Worm (Caenorhabditis elegans) whole organism, early embryonic: Measurements from ENCODE around the gene srw-12.
"Not testable (repeated sequence)": the region's sequence is repeated elsewhere in the genome, so short reads cannot be mapped to it uniquely, and the experiment has no call there.

ENCODE experiments used
- B0310.2 ChIP-seq: sonication (generic microtip); optimal IDR thresholded peaks from 2 replicates; lab custom pipeline; 2016; ENCODE audit warnings: mild to moderate bottlenecking, missing genetic modification characterization, missing compliant biosample characterization
- F13C5.2 ChIP-seq: sonication (generic microtip); optimal IDR thresholded peaks from 2 replicates; lab custom pipeline; 2017; ENCODE audit warnings: mild to moderate bottlenecking, missing genetic modification characterization, inconsistent platforms, missing compliant biosample characterization
- aly-1 ChIP-seq: sonication (generic microtip); optimal IDR thresholded peaks from 2 replicates; lab custom pipeline; 2016; ENCODE audit warnings: missing genetic modification characterization, missing compliant biosample characterization
- ama-1 ChIP-seq: fragments of 150-350 bp; optimal IDR thresholded peaks from 2 replicates; lab custom pipeline; 2014
- ceh-13 ChIP-seq: fragments of 200-800 bp; sonication (Bioruptor generic); optimal IDR thresholded peaks from 2 replicates; lab custom pipeline; 2018; ENCODE audit warnings: mild to moderate bottlenecking, missing genetic modification characterization, missing compliant biosample characterization
- ceh-36 ChIP-seq: sonication (generic microtip); optimal IDR thresholded peaks from 2 replicates; lab custom pipeline; 2016; ENCODE audit warnings: missing genetic modification characterization, inconsistent platforms, missing compliant biosample characterization
- ets-7 ChIP-seq: sonication (generic microtip); optimal IDR thresholded peaks from 2 replicates; lab custom pipeline; 2016; ENCODE audit warnings: missing genotype, missing genetic modification characterization, missing compliant biosample characterization
- flt-1 ChIP-seq: fragments of 200-800 bp; sonication (Bioruptor generic); IDR thresholded peaks from 2 replicates; pipeline ENCODE4 v1.3.6; 2022; ENCODE audit warnings: missing genetic modification characterization, missing compliant biosample characterization
- hmbx-1 ChIP-seq: sonication (generic microtip); optimal IDR thresholded peaks from 2 replicates; lab custom pipeline; 2016; ENCODE audit warnings: mild to moderate bottlenecking, missing genetic modification characterization, missing compliant biosample characterization
- hmg-4 ChIP-seq: fragments of 200-800 bp; sonication (Bioruptor generic); optimal IDR thresholded peaks from 2 replicates; lab custom pipeline; 2018; ENCODE audit warnings: mild to moderate bottlenecking, missing genetic modification characterization, missing compliant biosample characterization
- hnd-1 ChIP-seq: sonication (generic microtip); optimal IDR thresholded peaks from 2 replicates; lab custom pipeline; 2016; ENCODE audit warnings: missing genetic modification characterization, missing compliant biosample characterization
- pes-1 ChIP-seq: fragments of 200-800 bp; sonication (Bioruptor generic); IDR thresholded peaks from 2 replicates; pipeline ENCODE4 v1.3.6; 2022; ENCODE audit warnings: missing genetic modification reagents, missing genetic modification characterization, missing compliant biosample characterization
- scrt-1 ChIP-seq: fragments of 200-800 bp; sonication (Bioruptor generic); IDR thresholded peaks from 2 replicates; pipeline ENCODE4 v1.3.6; 2022; ENCODE audit warnings: missing genetic modification characterization, missing compliant biosample characterization
- sea-1 ChIP-seq: fragments of 200-800 bp; sonication (Bioruptor generic); conservative IDR thresholded peaks from 2 replicates; pipeline ENCODE4 v1.3.6; 2022; ENCODE audit warnings: missing genetic modification characterization, missing compliant biosample characterization
- tbx-11 ChIP-seq: fragments of 200-800 bp; sonication (Bioruptor generic); IDR thresholded peaks from 2 replicates; pipeline ENCODE4 v1.3.6; 2022; ENCODE audit warnings: missing genetic modification characterization, missing compliant biosample characterization
- tbx-37 ChIP-seq: fragments of 200-800 bp; sonication (Bioruptor generic); conservative IDR thresholded peaks from 2 replicates; pipeline ENCODE4 v1.3.6; 2022; ENCODE audit warnings: missing genetic modification reagents, missing genetic modification characterization, missing compliant biosample characterization
- tra-4 ChIP-seq: sonication (generic microtip); optimal IDR thresholded peaks from 2 replicates; lab custom pipeline; 2017; ENCODE audit warnings: missing genetic modification characterization, missing compliant biosample characterization

srw-12 gene

DNA sequence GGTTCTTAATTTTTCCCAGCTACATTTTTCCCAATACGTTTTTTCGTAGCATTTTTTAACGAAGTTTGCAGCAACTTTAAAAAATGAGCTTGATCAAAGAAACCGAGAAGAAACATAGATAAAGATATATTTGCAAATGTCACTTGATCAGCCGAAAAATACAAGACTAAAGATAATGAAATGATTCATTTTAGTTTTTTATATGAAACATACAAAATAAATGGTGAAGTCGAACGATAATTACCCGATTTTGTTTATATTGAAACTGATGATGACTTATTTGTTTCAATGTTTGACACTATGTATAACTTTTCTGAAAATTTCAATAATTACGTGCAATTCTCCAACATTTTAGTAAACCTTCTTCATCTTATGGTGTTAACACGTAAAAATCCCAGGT, 29.9 kb upstream of the srw-12 start, which contains the start of gene srw-22:
TSS of gene srw-22 (plus strand) at position 301 of the 400 bp plus-strand sequence.
- no peak for TF ChIP-seq sea-1

DNA sequence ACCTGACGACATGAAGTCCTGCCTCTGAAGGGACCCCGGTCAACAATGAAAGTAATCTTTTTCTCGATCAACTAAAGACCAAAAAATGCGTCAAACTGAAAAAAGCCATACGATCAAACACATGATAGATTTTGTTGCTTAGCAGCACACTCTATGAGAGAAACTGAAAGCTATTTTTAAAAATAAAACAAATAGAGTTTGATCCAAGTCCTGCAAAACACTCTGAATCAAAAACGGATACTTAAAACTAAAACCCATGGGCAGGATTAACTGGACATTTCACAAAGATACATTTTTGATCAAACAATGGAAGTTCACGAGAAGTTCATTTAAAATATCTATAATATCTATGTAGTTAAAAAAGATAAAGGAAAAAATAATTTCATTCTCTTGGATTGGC, 29.0 kb upstream of the srw-12 start, which contains the start of gene T10H4.13:
TSS of gene T10H4.13 (minus strand) at position 101 of the 400 bp plus-strand sequence.
- TF ChIP-seq aly-1: no peak
- TF ChIP-seq hnd-1 (tag; lab: Kevin White, UChicago): no peak
- TF ChIP-seq flt-1 (GFP tag; lab: Robert Waterston, UW): no peak
- no peak for TF ChIP-seq tbx-11
- TF ChIP-seq B0310.2 (tag; lab: Kevin White, UChicago): no peak
- TF ChIP-seq ceh-36: no peak
- no peak for TF ChIP-seq ets-7
- no peak for TF ChIP-seq hmg-4 (GFP tag; lab: Kevin White, UChicago)
- no peak for TF ChIP-seq tbx-37
- TF ChIP-seq scrt-1: no peak
- no peak for TF ChIP-seq tra-4
- TF ChIP-seq ceh-13 (GFP tag; lab: Kevin White, UChicago): no peak
- no peak for TF ChIP-seq F13C5.2 (tag; lab: Kevin White, UChicago)
- no peak for TF ChIP-seq pes-1
- no peak for TF ChIP-seq sea-1
- no peak for TF ChIP-seq hmbx-1
- no peak for TF ChIP-seq ama-1

DNA sequence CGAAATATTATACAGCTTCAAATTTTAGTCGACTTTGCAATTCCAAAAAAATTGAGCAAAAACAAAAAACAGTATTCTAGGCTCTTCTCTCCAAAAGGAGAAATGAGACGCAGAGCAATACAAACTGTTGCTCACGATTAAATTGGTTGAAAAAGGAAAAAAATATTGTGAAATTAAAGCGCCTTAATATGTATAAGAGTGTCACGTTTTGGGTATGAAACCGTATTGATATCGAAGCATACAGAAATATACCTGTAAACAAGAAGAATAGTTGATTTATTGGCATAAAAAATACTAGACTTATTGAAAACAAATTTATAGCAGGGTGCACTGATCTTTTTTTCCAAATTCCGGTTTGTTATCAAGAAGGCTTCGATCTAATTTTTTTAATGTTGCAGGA, 27.4 kb upstream of the srw-12 start, which contains the start of gene M01B2.13:
TSS of gene M01B2.13 (minus strand) at position 101 of the 400 bp plus-strand sequence.
- TF ChIP-seq aly-1: no peak
- TF ChIP-seq tbx-37: no peak
- no peak for TF ChIP-seq tra-4
- TF ChIP-seq scrt-1: no peak
- TF ChIP-seq hmbx-1: no peak
- no peak for TF ChIP-seq hmg-4 (GFP tag; lab: Kevin White, UChicago)
- TF ChIP-seq sea-1: no peak
- TF ChIP-seq ceh-36: no peak
- TF ChIP-seq ama-1: no peak
- no peak for TF ChIP-seq tbx-11
- TF ChIP-seq B0310.2 (tag; lab: Kevin White, UChicago): no peak
- TF ChIP-seq flt-1 (GFP tag; lab: Robert Waterston, UW): no peak

DNA sequence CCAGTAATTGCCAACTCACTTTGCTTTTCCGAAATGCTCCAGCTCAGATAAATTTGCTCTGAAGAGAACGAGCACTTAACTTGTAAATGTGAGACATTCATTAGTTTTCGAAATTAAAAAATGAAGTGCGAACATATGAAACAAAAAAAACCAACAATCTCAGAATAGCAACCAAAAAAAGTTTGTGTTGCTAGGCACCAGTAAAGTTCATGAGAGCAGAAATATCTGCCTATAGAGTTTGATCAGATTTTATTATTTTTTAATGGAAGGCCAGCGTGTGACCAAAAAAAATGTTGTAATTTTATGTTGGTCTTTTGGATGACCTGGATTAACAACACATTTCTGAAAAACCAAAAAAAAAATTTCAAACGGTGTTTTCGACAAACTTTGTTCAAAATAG, 25.7 kb upstream of the srw-12 start, which contains the start of gene M01B2.12:
TSS of gene M01B2.12 (minus strand) at position 101 of the 400 bp plus-strand sequence.
- no peak for TF ChIP-seq ceh-36
- TF ChIP-seq F13C5.2 (tag; lab: Kevin White, UChicago): no peak
- no peak for TF ChIP-seq flt-1 (GFP tag; lab: Robert Waterston, UW)
- TF ChIP-seq ets-7: no peak
- TF ChIP-seq hmbx-1: no peak
- TF ChIP-seq sea-1: no peak
- no peak for TF ChIP-seq pes-1
- no peak for TF ChIP-seq scrt-1
- TF ChIP-seq hnd-1 (tag; lab: Kevin White, UChicago): no peak
- no peak for TF ChIP-seq ama-1

DNA sequence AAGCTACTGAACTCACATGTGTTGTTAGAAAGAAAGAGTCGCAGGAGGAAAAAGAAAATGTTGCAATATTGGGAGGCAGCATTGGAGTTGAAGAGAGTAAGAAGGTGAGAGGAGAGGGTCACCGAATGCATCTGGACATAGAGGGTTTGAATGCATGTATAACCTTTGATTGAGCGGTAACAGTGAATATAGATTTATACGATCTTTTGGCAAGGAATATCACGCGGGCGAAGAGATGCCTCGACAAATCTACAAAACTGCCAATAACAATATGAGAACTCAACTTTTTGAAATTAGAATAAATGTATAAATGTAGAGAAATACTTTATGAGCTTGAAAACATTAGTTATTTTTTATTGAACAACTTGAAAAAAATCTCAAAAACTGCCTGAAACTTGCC, 23.9 kb upstream of the srw-12 start, which contains the start of gene M01B2.10:
TSS of gene M01B2.10 (minus strand) at position 101 of the 400 bp plus-strand sequence.
- TF ChIP-seq scrt-1; sea-1; F13C5.2 (tag; lab: Kevin White, UChicago): not testable (repeated sequence)

DNA sequence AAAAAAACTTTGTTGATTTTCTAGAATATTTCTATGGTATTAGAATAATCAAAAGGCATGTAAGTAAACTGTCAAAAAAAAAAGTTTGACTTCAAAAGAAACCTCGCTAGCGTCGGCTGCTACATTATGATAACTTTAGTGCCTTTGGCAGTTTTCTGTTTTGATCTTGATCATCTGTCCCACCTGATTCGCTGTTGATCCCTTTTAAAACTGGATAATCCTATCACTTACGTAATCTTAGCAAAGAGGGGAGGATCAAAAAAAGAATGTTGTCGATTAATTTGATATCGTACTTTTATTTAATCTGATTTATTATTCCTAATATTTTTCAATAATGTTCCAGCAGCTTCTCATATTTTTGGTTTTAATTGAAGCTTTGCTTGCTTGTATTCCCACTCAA, 21.5 kb upstream of the srw-12 start, which contains the start of gene M01B2.8:
TSS of gene M01B2.8 (plus strand) at position 301 of the 400 bp plus-strand sequence.
- no peak for TF ChIP-seq scrt-1
- TF ChIP-seq hnd-1 (tag; lab: Kevin White, UChicago): no peak
- TF ChIP-seq F13C5.2 (tag; lab: Kevin White, UChicago): no peak
- TF ChIP-seq hmbx-1: no peak
- no peak for TF ChIP-seq flt-1 (GFP tag; lab: Robert Waterston, UW)
- no peak for TF ChIP-seq ama-1
- no peak for TF ChIP-seq ceh-13 (GFP tag; lab: Kevin White, UChicago)
- no peak for TF ChIP-seq ets-7
- no peak for TF ChIP-seq ceh-36
- TF ChIP-seq pes-1: no peak
- TF ChIP-seq tbx-37: no peak
- TF ChIP-seq hmg-4 (GFP tag; lab: Kevin White, UChicago): no peak
- no peak for TF ChIP-seq tra-4
- TF ChIP-seq B0310.2 (tag; lab: Kevin White, UChicago): no peak
- TF ChIP-seq aly-1: no peak
- no peak for TF ChIP-seq sea-1
- no peak for TF ChIP-seq tbx-11

DNA sequence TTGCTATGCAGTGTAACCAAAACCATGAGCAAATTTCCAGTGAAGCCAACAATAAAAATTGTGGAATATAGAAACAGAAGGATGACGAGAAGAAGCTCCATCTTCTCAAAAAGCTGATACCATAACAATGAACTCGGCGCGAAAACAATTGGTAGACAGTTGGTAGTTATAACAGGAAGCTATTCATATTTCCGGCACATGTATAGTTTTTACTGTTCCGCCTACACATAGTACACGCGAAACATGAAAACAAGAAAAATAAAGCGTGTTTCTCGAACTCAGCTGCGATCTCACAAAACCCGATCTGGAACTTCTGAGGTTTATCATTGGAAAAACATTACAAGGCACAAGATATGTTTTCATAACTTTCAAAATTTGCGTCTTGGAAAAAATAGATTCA, 20.6 kb upstream of the srw-12 start, which contains the start of gene srsx-37:
TSS of gene srsx-37 (minus strand) at position 101 of the 400 bp plus-strand sequence.
- TF ChIP-seq sea-1 (no peak), aly-1 (no peak), hnd-1 (tag; lab: Kevin White, UChicago) (no peak), tbx-37 (no peak), pes-1 (no peak), B0310.2 (tag; lab: Kevin White, UChicago) (no peak), ceh-13 (GFP tag; lab: Kevin White, UChicago) (no peak), tbx-11 (no peak)

DNA sequence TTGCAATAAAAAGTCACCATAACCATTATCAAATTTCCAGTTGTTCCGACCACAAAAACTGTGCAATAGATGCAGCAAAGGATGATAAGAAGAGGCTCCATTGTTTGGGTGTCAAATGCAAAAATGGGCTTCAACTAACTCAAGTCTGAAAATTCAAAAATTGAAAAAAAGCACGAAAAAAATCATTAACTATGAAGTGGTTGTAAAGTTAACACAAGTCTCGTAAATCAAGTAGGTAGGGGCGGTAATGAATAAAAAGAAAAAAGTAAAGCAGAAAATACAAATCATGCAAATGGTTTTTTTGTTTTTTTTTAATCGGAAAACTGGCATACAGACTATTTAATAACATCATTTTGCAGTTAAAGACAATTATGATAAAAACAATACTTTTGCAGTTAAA, 18.2 kb upstream of the srw-12 start, which contains the start of gene srsx-39:
TSS of gene srsx-39 (minus strand) at position 101 of the 400 bp plus-strand sequence.
- TF ChIP-seq hmg-4 (GFP tag; lab: Kevin White, UChicago); scrt-1; tra-4: not testable (repeated sequence)

DNA sequence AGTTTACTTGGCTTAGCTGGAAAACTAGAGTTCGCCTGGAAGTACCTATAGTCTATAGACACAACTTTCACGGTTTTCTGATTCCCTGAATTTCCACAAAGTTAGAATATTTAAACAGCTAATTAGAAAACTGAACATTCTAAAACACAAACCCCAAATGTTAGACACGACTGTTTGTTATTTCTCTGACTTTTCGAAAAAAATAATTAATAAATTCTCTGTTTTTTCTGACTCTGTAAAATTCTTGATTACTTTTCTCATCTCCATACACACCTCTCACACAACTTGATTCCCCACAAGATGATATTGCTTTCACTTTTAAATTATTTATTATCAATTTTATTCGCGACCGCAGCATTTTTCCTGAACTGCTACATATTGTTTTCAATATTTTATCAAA, 15.1 kb upstream of the srw-12 start, which contains the start of gene srbc-75:
TSS of gene srbc-75 (plus strand) at position 301 of the 400 bp plus-strand sequence.
- TF ChIP-seq scrt-1 (no peak), hmg-4 (GFP tag; lab: Kevin White, UChicago) (no peak), B0310.2 (tag; lab: Kevin White, UChicago) (no peak), ama-1 (no peak), tra-4 (no peak), F13C5.2 (tag; lab: Kevin White, UChicago) (no peak), sea-1 (no peak), ceh-13 (GFP tag; lab: Kevin White, UChicago) (no peak), pes-1 (no peak), tbx-11 (no peak), flt-1 (GFP tag; lab: Robert Waterston, UW) (no peak), hmbx-1 (no peak), ceh-36 (no peak), aly-1 (no peak), hnd-1 (tag; lab: Kevin White, UChicago) (no peak)
